Fruit fly (Drosophila melanogaster): ENCODE data around the gene CG31140.
A peak's percentile ranks its signal among the peaks of the same experiment; 100 is the strongest.

CG31140 gene

dm6 chr3R:23942965-23943413, 20.0 kb upstream of the CG31140 start, which contains the start of gene Gdh (continued):
- no peak for TF ChIP-seq nerfin-1 (tag; optimal IDR thresholded peaks at IDR 0.05)
- peak; percentile 53 to 69 for TF ChIP-seq Trl (optimal IDR thresholded peaks at IDR 0.05)
- peak; percentile 24 for TF ChIP-seq Trl (GFP tag; optimal IDR thresholded peaks at IDR 0.05)
- TF ChIP-seq CG12769 (tag; optimal IDR thresholded peaks at IDR 0.05) = peak; percentile 35
- TF ChIP-seq chm (GFP tag; IDR thresholded peaks at IDR 0.05) = peak; percentile 70; the same call in 1 of the 2 replicates
- peak; percentile 35 for TF ChIP-seq CG17568 (GFP tag; optimal IDR thresholded peaks at IDR 0.05)
- TF ChIP-seq B-H2 (GFP tag; optimal IDR thresholded peaks at IDR 0.05) = peak; percentile 59
- TF ChIP-seq Vsx1 (GFP tag; optimal IDR thresholded peaks at IDR 0.05) = no peak
- peak; percentile 75; the same call in 1 of the 3 replicates for TF ChIP-seq CG34422 (GFP tag; IDR thresholded peaks at IDR 0.05)
- no peak for TF ChIP-seq CG7271 (tag; optimal IDR thresholded peaks at IDR 0.05)
- peak; percentile 49 for TF ChIP-seq MTF-1 (GFP tag; optimal IDR thresholded peaks at IDR 0.05; ENCODE audit: borderline replicate concordance)
- TF ChIP-seq E2f2 (GFP tag; IDR thresholded peaks at IDR 0.05) = peak; percentile 47; the same call in 1 of the 2 replicates
- no peak for TF ChIP-seq Ets65A (GFP tag)
- TF ChIP-seq ranshi (GFP tag; IDR thresholded peaks at IDR 0.05) = peak; percentile 27; the same call in 1 of the 2 replicates
- TF ChIP-seq tap (tag; optimal IDR thresholded peaks at IDR 0.05) = peak; percentile 41
- peak; percentile 94 for TF ChIP-seq Med (GFP tag)
- peak; percentile 60; the same call in 1 of the 2 replicates for TF ChIP-seq amos (GFP tag; IDR thresholded peaks at IDR 0.05; ENCODE audit: partially characterized antibody)
- TF ChIP-seq CG2712 (tag; optimal IDR thresholded peaks at IDR 0.05) = peak; percentile 27
- TF ChIP-seq Hsf (GFP tag; optimal IDR thresholded peaks at IDR 0.05) = no peak
- TF ChIP-seq CG4820 (GFP tag; optimal IDR thresholded peaks at IDR 0.05) = no peak
- TF ChIP-seq ci (GFP tag; IDR thresholded peaks at IDR 0.05) = peak; percentile 76
- 0 out of 3 replicates have a peak, but pooled peaks have one; percentile 40 for TF ChIP-seq C15 (GFP tag; IDR thresholded peaks at IDR 0.05)
- TF ChIP-seq Elba2 (GFP tag; optimal IDR thresholded peaks at IDR 0.05) = no peak
- TF ChIP-seq Gug (GFP tag; IDR thresholded peaks at IDR 0.05) = no peak
- TF ChIP-seq sd (tag; optimal IDR thresholded peaks at IDR 0.05) = peak; percentile 40
- TF ChIP-seq CG17385 (GFP tag; optimal IDR thresholded peaks at IDR 0.05) = peak; percentile 52
- TF ChIP-seq CG8290 (GFP tag; optimal IDR thresholded peaks at IDR 0.05) = no peak
- peak in 1 of 2 experiments; percentile 58 for TF ChIP-seq CG8290 (tag; optimal IDR thresholded peaks at IDR 0.05)
- peak; percentile 26; the same call in 1 of the 2 replicates for TF ChIP-seq CG11085 (GFP tag; IDR thresholded peaks at IDR 0.05)
- TF ChIP-seq lab (GFP tag; optimal IDR thresholded peaks at IDR 0.05) = peak; percentile 72
- TF ChIP-seq Oli (tag; optimal IDR thresholded peaks at IDR 0.05) = no peak
- peak; percentile 21 for TF ChIP-seq CG7839 (tag; optimal IDR thresholded peaks at IDR 0.05)
- peak; percentile 49 for TF ChIP-seq CG15514 (GFP tag; optimal IDR thresholded peaks at IDR 0.05)
- TF ChIP-seq Scr (GFP tag; IDR thresholded peaks at IDR 0.05; ENCODE audit: partially characterized antibody) = peak; percentile 49
- TF ChIP-seq CG13287 (GFP tag; IDR thresholded peaks at IDR 0.05; ENCODE audit: partially characterized antibody) = peak; percentile 74; the same call in 1 of the 2 replicates
- TF ChIP-seq CG32767 (GFP tag; IDR thresholded peaks at IDR 0.05) = peak; percentile 45; the same call in 1 of the 2 replicates
- TF ChIP-seq CG16779 (GFP tag; IDR thresholded peaks at IDR 0.05) = peak; percentile 35; the same call in 1 of the 2 replicates
- peak; percentile 46 for TF ChIP-seq CG13624 (GFP tag; optimal IDR thresholded peaks at IDR 0.05)
- TF ChIP-seq Opbp (GFP tag; IDR thresholded peaks at IDR 0.05; ENCODE audit: partially characterized antibody) = no peak
- peak; percentile 68; the same call in 1 of the 2 replicates for TF ChIP-seq Bgb (GFP tag; IDR thresholded peaks at IDR 0.05; ENCODE audit: partially characterized antibody)
- TF ChIP-seq bbx (GFP tag; IDR thresholded peaks at IDR 0.05; ENCODE audit: partially characterized antibody) = 0 out of 2 replicates have a peak, but pooled peaks have one; percentile 46
- TF ChIP-seq NC2α (GFP tag; optimal IDR thresholded peaks at IDR 0.05) = peak; percentile 32
- TF ChIP-seq CG12155 (GFP tag; optimal IDR thresholded peaks at IDR 0.05) = peak; percentile 99
- TF ChIP-seq mirr (GFP tag; optimal IDR thresholded peaks at IDR 0.05) = peak; percentile 64
- no peak for TF ChIP-seq CG10431 (GFP tag; optimal IDR thresholded peaks at IDR 0.05)
- TF ChIP-seq Sry-δ (GFP tag; optimal IDR thresholded peaks at IDR 0.05) = no peak
- TF ChIP-seq CG15073 (GFP tag; optimal IDR thresholded peaks at IDR 0.05) = no peak
- TF ChIP-seq Atf-2 (GFP tag; optimal IDR thresholded peaks at IDR 0.05) = no peak
- peak; percentile 37; the same call in 1 of the 2 replicates for TF ChIP-seq inv (GFP tag; IDR thresholded peaks at IDR 0.05; ENCODE audit: partially characterized antibody)
- no peak for TF ChIP-seq CG1647 (GFP tag; optimal IDR thresholded peaks at IDR 0.05)

Data from whole organism, embryonic.